Fruit fly (Drosophila melanogaster): Measurements from ENCODE around the gene CG32473.

The CG32473 gene

DNA sequence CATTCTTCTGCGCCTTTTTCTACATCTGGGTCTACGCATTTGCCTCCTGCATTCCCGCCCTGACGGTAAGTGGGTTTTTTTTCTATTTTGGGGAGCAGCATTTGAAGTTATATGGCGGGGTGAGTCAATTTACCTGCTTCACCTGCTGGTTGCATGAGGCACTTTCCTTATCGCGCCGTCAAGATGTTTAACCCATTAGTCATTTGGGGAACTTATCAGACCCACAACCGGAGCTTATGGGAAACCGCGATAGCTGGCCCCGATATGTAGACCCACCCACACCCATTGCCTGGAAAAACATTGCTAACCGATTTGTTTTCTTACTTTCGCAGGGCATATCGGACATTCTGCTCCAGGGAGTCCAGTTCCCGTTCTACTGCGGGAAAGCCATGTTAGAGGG lies 40.7 kb upstream of the CG32473 start:
- TF ChIP-seq CG9932 (GFP tag; IDR thresholded peaks at IDR 0.05) (0 out of 2 replicates have a peak, but pooled peaks have one; percentile 18), CG11247 (GFP tag; IDR thresholded peaks at IDR 0.05) (0 out of 2 replicates have a peak, but pooled peaks have one; percentile 22), Opbp (GFP tag; IDR thresholded peaks at IDR 0.05; ENCODE audit: partially characterized antibody) (no peak), nau (GFP tag; optimal IDR thresholded peaks at IDR 0.05) (no peak), GATAe (GFP tag; conservative IDR thresholded peaks at IDR 0.05) (no peak), BEAF-32 (GFP tag; optimal IDR thresholded peaks at IDR 0.05) (no peak), unc-4 (GFP tag; IDR thresholded peaks at IDR 0.05; ENCODE audit: partially characterized antibody) (no peak), CG14710 (tag; optimal IDR thresholded peaks at IDR 0.05) (no peak), grn (GFP tag; optimal IDR thresholded peaks at IDR 0.05) (peak; percentile 72), CG6175 (GFP tag; IDR thresholded peaks at IDR 0.05) (peak; percentile 59; the same call in 1 of the 3 replicates), Med (GFP tag) (peak; percentile 1), NFAT (GFP tag; IDR thresholded peaks at IDR 0.05) (peak; percentile 27; the same call in 1 of the 2 replicates), lov (optimal IDR thresholded peaks at IDR 0.05) (no peak), lov (GFP tag; IDR thresholded peaks at IDR 0.05) (0 out of 3 replicates have a peak, but pooled peaks have one; percentile 21), lab (GFP tag; optimal IDR thresholded peaks at IDR 0.05) (peak; percentile 50), CG31441 (GFP tag; IDR thresholded peaks at IDR 0.05) (no peak), CG3163 (GFP tag; optimal IDR thresholded peaks at IDR 0.05) (no peak), pros (GFP tag; optimal IDR thresholded peaks at IDR 0.05) (peak; percentile 25), CG11398 (GFP tag; optimal IDR thresholded peaks at IDR 0.05) (no peak), sug (tag; optimal IDR thresholded peaks at IDR 0.05) (peak; percentile 25), CG13424 (tag; optimal IDR thresholded peaks at IDR 0.05) (no peak)

DNA sequence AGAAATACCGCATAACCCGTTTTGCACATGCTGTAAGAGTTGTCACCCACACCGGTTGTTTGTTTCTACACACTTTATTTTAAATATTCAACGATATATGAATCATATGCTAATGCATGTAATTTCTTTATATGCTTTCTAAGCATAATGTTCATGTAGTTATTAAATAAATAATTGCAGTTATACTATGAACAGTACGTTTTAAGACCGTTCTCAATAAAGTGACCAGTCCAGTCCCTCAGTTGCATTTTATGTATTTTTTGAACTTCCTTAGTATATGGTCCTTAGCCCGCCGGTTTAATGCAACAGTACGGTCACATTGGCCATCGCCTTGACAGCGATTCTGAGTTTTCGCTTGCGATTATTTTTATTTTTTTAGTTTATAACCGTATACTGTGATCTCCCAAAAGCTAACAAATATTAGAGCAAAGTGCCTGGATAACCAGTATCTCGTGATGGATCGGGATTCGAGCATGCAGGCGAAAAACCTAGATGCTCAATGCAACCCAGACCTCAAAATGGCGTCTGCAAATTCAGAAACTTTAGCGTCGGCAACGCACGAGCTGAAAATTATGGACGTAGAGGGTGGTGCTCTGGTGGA lies 38.3 kb upstream of the CG32473 start, which contains the start of gene Ravus:
Ravus (minus strand) TSS at position 1 of the 601 bp plus-strand sequence.
- no peak for TF ChIP-seq gcm2 (GFP tag; optimal IDR thresholded peaks at IDR 0.05)
- peak; percentile 40 for TF ChIP-seq Ssrp (tag; optimal IDR thresholded peaks at IDR 0.05)
- no peak for TF ChIP-seq CG5953 (GFP tag; IDR thresholded peaks at IDR 0.05)
- TF ChIP-seq CG7786 (GFP tag; optimal IDR thresholded peaks at IDR 0.05) = peak; percentile 7
- TF ChIP-seq MESR4 (GFP tag; optimal IDR thresholded peaks at IDR 0.05) = peak; percentile 37
- no peak for TF ChIP-seq Trl (optimal IDR thresholded peaks at IDR 0.05)
- peak; percentile 37 for TF ChIP-seq Trl (GFP tag; optimal IDR thresholded peaks at IDR 0.05)
- no peak for TF ChIP-seq jing (GFP tag; optimal IDR thresholded peaks at IDR 0.05)
- TF ChIP-seq CG12391 (tag; optimal IDR thresholded peaks at IDR 0.05) = no peak
- TF ChIP-seq Adf1 (GFP tag; IDR thresholded peaks at IDR 0.05) = no peak
- TF ChIP-seq Elba2 (GFP tag; optimal IDR thresholded peaks at IDR 0.05) = no peak
- TF ChIP-seq CG10959 (GFP tag; IDR thresholded peaks at IDR 0.05) = no peak
- TF ChIP-seq Opbp (GFP tag; IDR thresholded peaks at IDR 0.05; ENCODE audit: partially characterized antibody) = no peak
- no peak for TF ChIP-seq gcm (GFP tag; optimal IDR thresholded peaks at IDR 0.05)
- TF ChIP-seq CG4617 (GFP tag; optimal IDR thresholded peaks at IDR 0.05; ENCODE audit: borderline replicate concordance) = peak; percentile 75
- no peak for TF ChIP-seq sna (GFP tag; IDR thresholded peaks at IDR 0.05; ENCODE audit: partially characterized antibody)
- TF ChIP-seq Dfd (GFP tag; optimal IDR thresholded peaks at IDR 0.05) = no peak
- peak; percentile 41; the same call in 1 of the 2 replicates for TF ChIP-seq CG14667 (GFP tag; IDR thresholded peaks at IDR 0.05)
- TF ChIP-seq fd64A (GFP tag; optimal IDR thresholded peaks at IDR 0.05) = no peak
- no peak for TF ChIP-seq Optix (GFP tag; IDR thresholded peaks at IDR 0.05)
- TF ChIP-seq dimm (GFP tag; IDR thresholded peaks at IDR 0.05) = no peak
- peak; percentile 16 for TF ChIP-seq CG13624 (GFP tag; optimal IDR thresholded peaks at IDR 0.05)
- TF ChIP-seq CG16813 (GFP tag; IDR thresholded peaks at IDR 0.05; ENCODE audit: partially characterized antibody) = no peak
- TF ChIP-seq CG14710 (tag; optimal IDR thresholded peaks at IDR 0.05) = peak; percentile 78
- peak; percentile 83 for TF ChIP-seq CG2116 (GFP tag; optimal IDR thresholded peaks at IDR 0.05)
- no peak for TF ChIP-seq CG31388 (GFP tag; optimal IDR thresholded peaks at IDR 0.05)
- TF ChIP-seq CG7987 (GFP tag; optimal IDR thresholded peaks at IDR 0.05) = no peak
- no peak for TF ChIP-seq CG15601 (tag; optimal IDR thresholded peaks at IDR 0.05)
- peak; percentile 48 for TF ChIP-seq Fer1 (GFP tag; optimal IDR thresholded peaks at IDR 0.05)
- peak; percentile 48 for TF ChIP-seq zen (tag; optimal IDR thresholded peaks at IDR 0.05)
- no peak for TF ChIP-seq danr (GFP tag; IDR thresholded peaks at IDR 0.05)
